Worm (Caenorhabditis elegans) whole organism, young adult: ENCODE results near the gene T12B3.2.

ENCODE experiments used
- C06A6.2 ChIP-seq: fragments of 200-800 bp; sonication (Bioruptor generic); conservative IDR thresholded peaks from 2 replicates; pipeline ENCODE4 v1.3.6; 2022; ENCODE audit warnings: missing genetic modification characterization, missing compliant biosample characterization
- F10E7.11 ChIP-seq: sonication (generic microtip); optimal IDR thresholded peaks from 2 replicates; lab custom pipeline; 2017; ENCODE audit warnings: mild to moderate bottlenecking, missing genetic modification characterization, moderate library complexity, missing compliant biosample characterization
- F23B12.7 ChIP-seq: sonication (generic microtip); optimal IDR thresholded peaks from 2 replicates; lab custom pipeline; 2017; ENCODE audit warnings: missing genetic modification characterization, mild to moderate bottlenecking, missing compliant biosample characterization, antibody characterized with exemption, moderate library complexity; ENCODE audit not compliant: insufficient read depth
- F52B5.7 ChIP-seq: sonication (generic microtip); optimal IDR thresholded peaks from 2 replicates; lab custom pipeline; 2016; ENCODE audit warnings: mild to moderate bottlenecking, missing genetic modification characterization, missing compliant biosample characterization
- Y56A3A.18 ChIP-seq: fragments of 200-800 bp; sonication (Bioruptor generic); IDR thresholded peaks from 2 replicates; pipeline ENCODE4 v1.3.6; 2022; ENCODE audit warnings: missing genetic modification reagents, missing genetic modification characterization, missing compliant biosample characterization
- Y79H2A.3 ChIP-seq: fragments of 200-800 bp; sonication (Bioruptor generic); conservative IDR thresholded peaks from 2 replicates; pipeline ENCODE4 v1.3.6; 2022; ENCODE audit warnings: missing genetic modification reagents, missing genetic modification characterization, missing compliant biosample characterization
- Y95B8A.8 ChIP-seq: fragments of 200-800 bp; sonication (Bioruptor generic); IDR thresholded peaks from 2 replicates; pipeline ENCODE4 v1.3.6; 2022; ENCODE audit warnings: missing genetic modification reagents, missing genetic modification characterization, missing compliant biosample characterization
- akir-1 ChIP-seq: fragments of 200-800 bp; sonication (Bioruptor generic); optimal IDR thresholded peaks from 2 replicates; lab custom pipeline; 2018; ENCODE audit warnings: mild to moderate bottlenecking, missing genetic modification characterization, moderate library complexity, missing compliant biosample characterization
- ama-1 ChIP-seq, 3 experiments: fragments of 150-350 bp in 1 of 3; sonication (generic microtip) in 2 of 3; optimal IDR thresholded peaks; 2 replicates each; lab custom pipeline; 2014 to 2018; ENCODE audit warnings: missing biosample characterization in 2 of 3, missing genetic modification characterization in 2 of 3, missing genetic modification reagents in 2 of 3
- aptf-3 ChIP-seq: fragments of 200-800 bp; sonication (Bioruptor generic); IDR thresholded peaks from 2 replicates; pipeline ENCODE4 v1.3.6; 2022; ENCODE audit warnings: missing genetic modification characterization, missing compliant biosample characterization
- atf-7 ChIP-seq: sonication (generic microtip); optimal IDR thresholded peaks from 2 replicates; lab custom pipeline; 2017; ENCODE audit warnings: mild to moderate bottlenecking, missing genetic modification characterization, missing compliant biosample characterization
- athp-1 ChIP-seq: sonication (generic microtip); optimal IDR thresholded peaks from 2 replicates; lab custom pipeline; 2017; ENCODE audit warnings: mild to moderate bottlenecking, missing genetic modification characterization, missing compliant biosample characterization
- attf-6 ChIP-seq: fragments of 200-800 bp; sonication (Bioruptor generic); IDR thresholded peaks from 2 replicates; pipeline ENCODE4 v1.3.6; 2022; ENCODE audit warnings: missing genetic modification reagents, missing genetic modification characterization, missing compliant biosample characterization
- bed-1 ChIP-seq: fragments of 200-800 bp; sonication (Bioruptor generic); IDR thresholded peaks from 2 replicates; pipeline ENCODE4 v1.3.6; 2022; ENCODE audit warnings: missing genetic modification reagents, missing genetic modification characterization, missing compliant biosample characterization
- ceh-100 ChIP-seq: fragments of 200-800 bp; sonication (Bioruptor generic); IDR thresholded peaks from 2 replicates; pipeline ENCODE4 v1.3.6; 2022; ENCODE audit warnings: missing genetic modification reagents, missing genetic modification characterization, missing compliant biosample characterization
- ceh-40 ChIP-seq: fragments of 200-800 bp; sonication (Bioruptor generic); IDR thresholded peaks from 2 replicates; pipeline ENCODE4 v1.3.6; 2022; ENCODE audit warnings: missing genetic modification characterization, missing compliant biosample characterization
- ceh-58 ChIP-seq: fragments of 200-800 bp; sonication (Bioruptor generic); IDR thresholded peaks from 2 replicates; pipeline ENCODE4 v1.3.6; 2022; ENCODE audit warnings: missing genetic modification characterization, missing compliant biosample characterization
- chd-7 ChIP-seq: sonication (generic microtip); optimal IDR thresholded peaks from 2 replicates; lab custom pipeline; 2016; ENCODE audit warnings: mild to moderate bottlenecking, missing genetic modification characterization, moderate library complexity, missing compliant biosample characterization
- fkh-3 ChIP-seq: sonication (generic microtip); optimal IDR thresholded peaks from 2 replicates; lab custom pipeline; 2016; ENCODE audit warnings: mild to moderate bottlenecking, missing genetic modification characterization, missing compliant biosample characterization
- him-1 ChIP-seq: sonication (generic microtip); optimal IDR thresholded peaks from 2 replicates; lab custom pipeline; 2016; ENCODE audit warnings: missing genotype, missing genetic modification reagents, missing genetic modification characterization, missing compliant biosample characterization
- hmg-1.2 ChIP-seq: fragments of 200-800 bp; sonication (Bioruptor generic); IDR thresholded peaks from 2 replicates; pipeline ENCODE4 v1.3.6; 2022; ENCODE audit warnings: missing genetic modification reagents, missing genetic modification characterization, missing compliant biosample characterization
- hmg-20 ChIP-seq: fragments of 200-800 bp; sonication (Bioruptor generic); IDR thresholded peaks from 2 replicates; pipeline ENCODE4 v1.3.6; 2022; ENCODE audit warnings: missing genetic modification reagents, missing genetic modification characterization, missing compliant biosample characterization
- lin-35 ChIP-seq, 3 experiments: fragments of 150-350 bp in 2 of 3; sonication (generic microtip) in 1 of 3; optimal IDR thresholded peaks; 2 replicates each; lab custom pipeline; 2014 to 2018; ENCODE audit warnings: missing biosample characterization in 3 of 3, missing genetic modification characterization in 3 of 3, missing genetic modification reagents in 3 of 3
- lin-40 ChIP-seq: sonication (generic microtip); optimal IDR thresholded peaks from 2 replicates; lab custom pipeline; 2016; ENCODE audit warnings: missing genetic modification characterization, mild to moderate bottlenecking, missing compliant biosample characterization, missing genotype, missing genetic modification reagents
- madf-10 ChIP-seq: sonication (generic microtip); optimal IDR thresholded peaks from 2 replicates; lab custom pipeline; 2016; ENCODE audit warnings: mild to moderate bottlenecking, missing genetic modification characterization, missing compliant biosample characterization
- madf-6 ChIP-seq: fragments of 200-800 bp; sonication (Bioruptor generic); IDR thresholded peaks from 2 replicates; pipeline ENCODE4 v1.3.6; 2022; ENCODE audit warnings: missing genetic modification reagents, missing genetic modification characterization, missing compliant biosample characterization
- madf-8 ChIP-seq: fragments of 200-800 bp; sonication (Bioruptor generic); conservative IDR thresholded peaks from 2 replicates; pipeline ENCODE4 v1.3.6; 2022; ENCODE audit warnings: missing genetic modification reagents, missing genetic modification characterization, missing compliant biosample characterization
- mcd-1 ChIP-seq: fragments of 200-800 bp; sonication (Bioruptor generic); IDR thresholded peaks from 2 replicates; pipeline ENCODE4 v1.3.6; 2022; ENCODE audit warnings: missing genetic modification reagents, missing genetic modification characterization, missing compliant biosample characterization
- nfya-2 ChIP-seq: fragments of 200-800 bp; sonication (Bioruptor generic); IDR thresholded peaks from 2 replicates; pipeline ENCODE4 v1.3.6; 2022; ENCODE audit warnings: missing genetic modification reagents, missing genetic modification characterization, missing compliant biosample characterization
- nhr-120 ChIP-seq: fragments of 200-800 bp; sonication (Bioruptor generic); IDR thresholded peaks from 2 replicates; pipeline ENCODE4 v1.3.6; 2022; ENCODE audit warnings: missing genetic modification characterization, missing compliant biosample characterization
- nhr-90 ChIP-seq: sonication (generic microtip); optimal IDR thresholded peaks from 2 replicates; lab custom pipeline; 2016; ENCODE audit warnings: missing genotype, mild to moderate bottlenecking, missing genetic modification characterization, missing compliant biosample characterization
- rcor-1 ChIP-seq: fragments of 200-800 bp; sonication (Bioruptor generic); IDR thresholded peaks from 2 replicates; pipeline ENCODE4 v1.3.6; 2022; ENCODE audit warnings: missing genetic modification reagents, missing genetic modification characterization, missing compliant biosample characterization
- rpc-1 ChIP-seq, 2 experiments: fragments of 150-350 bp in 1 of 2; sonication (generic microtip) in 1 of 2; optimal IDR thresholded peaks; 2 replicates each; lab custom pipeline; 2014 to 2018; ENCODE audit warnings: missing biosample characterization in 1 of 2, missing genetic modification characterization in 1 of 2, missing genetic modification reagents in 1 of 2, missing genotype in 1 of 2
- snpc-1.3 ChIP-seq: sonication (generic microtip); optimal IDR thresholded peaks from 2 replicates; lab custom pipeline; 2017; ENCODE audit warnings: missing genetic modification characterization, mild to moderate bottlenecking, missing compliant biosample characterization, antibody characterized with exemption, moderate library complexity, missing genotype, missing genetic modification reagents; ENCODE audit not compliant: insufficient read depth
- sptf-2 ChIP-seq: fragments of 200-800 bp; sonication (Bioruptor generic); optimal IDR thresholded peaks from 2 replicates; lab custom pipeline; 2018; ENCODE audit warnings: mild to moderate bottlenecking, missing genetic modification characterization, missing compliant biosample characterization
- tbp1 ChIP-seq: fragments of 200-800 bp; sonication (Bioruptor generic); optimal IDR thresholded peaks from 2 replicates; lab custom pipeline; 2018; ENCODE audit warnings: mild to moderate bottlenecking, missing genetic modification characterization, missing compliant biosample characterization
- unc-62 ChIP-seq: fragments of 150-350 bp; optimal IDR thresholded peaks from 2 replicates; lab custom pipeline; 2014; ENCODE audit warnings: missing biosample characterization, missing genetic modification reagents, missing genetic modification characterization
- xnd-1 ChIP-seq: sonication (generic microtip); optimal IDR thresholded peaks from 2 replicates; lab custom pipeline; 2016; ENCODE audit warnings: missing genotype, missing genetic modification reagents, missing genetic modification characterization, missing compliant biosample characterization

T12B3.2 gene

DNA sequence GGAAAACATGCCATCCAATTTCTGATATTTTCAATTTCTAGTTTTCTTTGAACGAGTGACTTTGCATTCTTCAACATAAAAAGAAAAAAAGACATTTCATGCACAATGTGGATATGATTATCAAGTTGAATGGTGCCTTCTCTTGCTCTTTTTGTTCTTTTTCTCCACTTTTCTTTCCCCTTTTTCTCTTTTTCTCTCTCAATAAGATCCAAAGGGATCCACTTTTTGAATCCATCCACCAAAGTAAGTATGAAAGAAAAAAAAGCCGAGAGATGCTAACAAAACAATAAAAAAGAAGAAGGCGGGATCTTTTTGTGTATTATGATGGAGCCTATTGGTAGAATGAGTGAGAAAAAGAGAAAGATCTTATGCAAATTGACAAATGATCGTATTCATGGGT is 30.7 kb downstream of the T12B3.2 start:
- TF ChIP-seq nhr-120, result no peak
- TF ChIP-seq athp-1 (tag; lab: Kevin White, UChicago), result no peak
- no peak for TF ChIP-seq ceh-58
- no peak for TF ChIP-seq attf-6 (GFP tag; lab: Robert Waterston, UW)
- TF ChIP-seq atf-7 (tag; lab: Kevin White, UChicago), result no peak
- no peak for TF ChIP-seq mcd-1 (GFP tag; lab: Robert Waterston, UW)
- TF ChIP-seq Y95B8A.8, result no peak
- no peak for TF ChIP-seq rcor-1 (GFP tag; lab: Robert Waterston, UW)
- TF ChIP-seq F52B5.7, result no peak
- no peak for TF ChIP-seq fkh-3 (tag; lab: Kevin White, UChicago)
- TF ChIP-seq ceh-40 (GFP tag; lab: Robert Waterston, UW), result no peak
- no peak for TF ChIP-seq tbp1 (GFP tag; lab: Kevin White, UChicago)
- TF ChIP-seq aptf-3, result no peak
- no peak for TF ChIP-seq snpc-1.3
- TF ChIP-seq, all 124 proteins: peak for 0

DNA sequence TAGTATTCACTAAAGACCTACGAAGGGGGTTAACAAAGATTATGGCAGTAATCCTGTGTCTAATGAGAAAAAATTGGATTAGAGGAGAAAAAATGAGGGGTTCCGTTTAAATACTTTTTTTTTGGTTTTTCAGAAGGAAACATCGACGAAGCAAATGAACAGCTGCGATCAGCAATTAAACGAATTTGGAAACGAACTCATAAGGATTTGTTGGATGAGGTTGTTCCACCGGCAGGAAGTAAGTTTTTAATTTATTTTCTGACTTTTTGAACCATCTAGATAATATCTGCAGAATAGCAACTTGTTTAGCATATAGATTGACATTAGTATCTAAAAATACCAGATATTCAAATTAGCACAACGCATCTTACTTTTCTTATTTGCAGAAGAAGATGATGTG is 37.0 kb downstream of the T12B3.2 start:
- TF ChIP-seq atf-7 (tag; lab: Kevin White, UChicago), result no peak
- TF ChIP-seq ama-1 (optimal IDR thresholded peaks at IDR 0.05; lab: Kevin White, UChicago), result no peak
- TF ChIP-seq ama-1 (GFP tag; optimal IDR thresholded peaks at IDR 0.05; lab: Kevin White, UChicago), result no peak
- TF ChIP-seq madf-6 (GFP tag; lab: Robert Waterston, UW), result no peak
- no peak for TF ChIP-seq nfya-2 (GFP tag; lab: Robert Waterston, UW)
- no peak for TF ChIP-seq bed-1 (GFP tag; lab: Robert Waterston, UW)
- no peak for TF ChIP-seq Y56A3A.18 (GFP tag; lab: Robert Waterston, UW)
- TF ChIP-seq F10E7.11, result no peak
- TF ChIP-seq him-1 (tag; lab: Kevin White, UChicago), result no peak
- no peak for TF ChIP-seq F23B12.7 (tag; lab: Kevin White, UChicago)
- no peak for TF ChIP-seq hmg-20 (GFP tag; lab: Robert Waterston, UW)
- TF ChIP-seq mcd-1 (GFP tag; lab: Robert Waterston, UW), result no peak
- no peak for TF ChIP-seq nhr-90 (tag; lab: Kevin White, UChicago)
- TF ChIP-seq lin-35 (GFP tag; optimal IDR thresholded peaks at IDR 0.05; lab: Kevin White, UChicago), result no peak
- TF ChIP-seq, all 124 proteins: peak for 0

DNA sequence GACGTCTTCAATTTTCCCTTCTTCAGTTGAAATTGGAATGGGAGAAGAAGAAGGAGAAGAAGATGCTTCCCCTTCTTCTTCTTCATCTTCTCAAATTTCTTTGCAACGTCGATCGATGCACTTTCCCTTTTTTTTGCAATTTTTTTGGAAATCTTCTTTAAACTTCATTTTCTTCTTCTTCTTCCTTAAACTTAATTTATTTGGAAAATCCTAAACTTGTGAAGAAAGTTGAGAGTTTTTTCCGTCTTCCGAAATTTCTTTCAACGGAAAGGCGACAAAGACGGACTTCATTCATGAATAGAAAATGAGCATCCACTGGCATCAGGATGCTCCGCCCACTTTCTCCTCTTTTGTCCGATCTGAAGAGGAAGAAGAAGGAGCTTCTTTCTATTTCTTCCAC is 37.6 kb downstream of the T12B3.2 start:
- TF ChIP-seq rpc-1 (optimal IDR thresholded peaks at IDR 0.05; lab: Kevin White, UChicago) (no peak), rpc-1 (tag; optimal IDR thresholded peaks at IDR 0.05; lab: Kevin White, UChicago) (no peak), lin-40 (no peak), Y79H2A.3 (GFP tag; lab: Robert Waterston, UW) (no peak), ceh-100 (GFP tag; lab: Robert Waterston, UW) (no peak), madf-8 (no peak), akir-1 (GFP tag; lab: Kevin White, UChicago) (no peak), unc-62 (no peak), sptf-2 (no peak), chd-7 (tag; lab: Kevin White, UChicago) (no peak), xnd-1 (tag; lab: Kevin White, UChicago) (no peak), madf-10 (tag; lab: Kevin White, UChicago) (no peak), hmg-1.2 (no peak), C06A6.2 (GFP tag; lab: Robert Waterston, UW) (no peak)
